Fruit fly (Drosophila melanogaster) whole organism, embryonic: Measurements from ENCODE around the gene CG6041.

Experiments
- ATbp ChIP-seq: fragments of 200-800 bp; sonication (Bioruptor generic); optimal IDR thresholded peaks from 2 replicates; lab custom pipeline; 2017; ENCODE audit warnings: missing biosample characterization, mild to moderate bottlenecking, missing genetic modification characterization, missing genetic modification reagents
- Atf-2 ChIP-seq: fragments of 200-800 bp; sonication (Bioruptor generic); optimal IDR thresholded peaks from 2 replicates; lab custom pipeline; 2016; ENCODE audit warnings: missing biosample characterization, missing genetic modification characterization
- B-H2 ChIP-seq: fragments of 200-800 bp; sonication (Bioruptor generic); optimal IDR thresholded peaks from 2 replicates; lab custom pipeline; 2018; ENCODE audit warnings: missing biosample characterization, mild to moderate bottlenecking, missing genetic modification characterization
- CG10209 ChIP-seq: fragments of 200-800 bp; sonication (Bioruptor generic); optimal IDR thresholded peaks from 3 replicates; lab custom pipeline; 2017; ENCODE audit warnings: missing biosample characterization, mild to moderate bottlenecking, missing genetic modification characterization, missing genetic modification reagents
- CG10366 ChIP-seq: fragments of 200-800 bp; sonication (Bioruptor generic); IDR thresholded peaks from 2 replicates; pipeline ENCODE4 v1.3.6; 2022; ENCODE audit warnings: missing biosample characterization, missing genetic modification characterization
- CG10462 ChIP-seq: fragments of 200-800 bp; sonication (Bioruptor generic); optimal IDR thresholded peaks from 2 replicates; lab custom pipeline; 2016; ENCODE audit warnings: missing biosample characterization, missing genetic modification characterization
- CG11456 ChIP-seq: fragments of 200-800 bp; sonication (Bioruptor generic); IDR thresholded peaks from 3 replicates; pipeline ENCODE4 v1.3.6; 2022; ENCODE audit warnings: missing biosample characterization, missing genetic modification characterization
- CG12299 ChIP-seq: fragments of 200-800 bp; sonication (Bioruptor generic); optimal IDR thresholded peaks from 2 replicates; lab custom pipeline; 2018; ENCODE audit warnings: missing biosample characterization, mild to moderate bottlenecking, missing genetic modification characterization
- CG12769 ChIP-seq: fragments of 200-800 bp; sonication (Bioruptor generic); optimal IDR thresholded peaks from 2 replicates; lab custom pipeline; 2019; ENCODE audit warnings: missing biosample characterization, mild to moderate bottlenecking, missing genetic modification characterization, moderate library complexity
- CG16863 ChIP-seq: fragments of 200-800 bp; sonication (Bioruptor generic); optimal IDR thresholded peaks from 3 replicates; lab custom pipeline; 2016; ENCODE audit warnings: missing biosample characterization, missing genetic modification characterization
- CG17328 ChIP-seq: fragments of 200-800 bp; sonication (Bioruptor generic); IDR thresholded peaks from 2 replicates; pipeline ENCODE4 v1.3.6; 2022; ENCODE audit warnings: missing biosample characterization, missing genetic modification characterization
- CG17802 ChIP-seq: fragments of 200-800 bp; sonication (Bioruptor generic); optimal IDR thresholded peaks from 2 replicates; lab custom pipeline; 2018; ENCODE audit warnings: missing biosample characterization, mild to moderate bottlenecking, missing genetic modification characterization, moderate library complexity
- CG18476 ChIP-seq: fragments of 200-800 bp; sonication (Bioruptor generic); optimal IDR thresholded peaks from 2 replicates; lab custom pipeline; 2016; ENCODE audit warnings: missing biosample characterization, mild to moderate bottlenecking, missing genetic modification characterization
- CG18619 ChIP-seq: fragments of 200-800 bp; sonication (Bioruptor generic); optimal IDR thresholded peaks from 3 replicates; lab custom pipeline; 2017; ENCODE audit warnings: missing biosample characterization, mild to moderate bottlenecking, missing genetic modification characterization
- CG2712 ChIP-seq: fragments of 200-800 bp; optimal IDR thresholded peaks from 3 replicates; lab custom pipeline; 2019; ENCODE audit warnings: missing biosample characterization, mild to moderate bottlenecking, missing genetic modification characterization, moderate library complexity
- CG30403 ChIP-seq: fragments of 200-800 bp; sonication (Bioruptor generic); optimal IDR thresholded peaks from 3 replicates; lab custom pipeline; 2016; ENCODE audit warnings: missing biosample characterization, missing genetic modification characterization
- CG4328 ChIP-seq: fragments of 200-800 bp; sonication (Bioruptor generic); optimal IDR thresholded peaks from 3 replicates; lab custom pipeline; 2017; ENCODE audit warnings: missing biosample characterization, missing genetic modification reagents, missing genetic modification characterization
- CG4854 ChIP-seq: fragments of 200-800 bp; sonication (Bioruptor generic); optimal IDR thresholded peaks from 2 replicates; lab custom pipeline; 2016; ENCODE audit warnings: missing biosample characterization, missing genetic modification characterization, inconsistent platforms
- CG6683 ChIP-seq: fragments of 200-800 bp; sonication (Bioruptor generic); optimal IDR thresholded peaks from 2 replicates; lab custom pipeline; 2017; ENCODE audit warnings: missing biosample characterization, mild to moderate bottlenecking, missing genetic modification characterization, missing genetic modification reagents
- CG7357 ChIP-seq: fragments of 200-800 bp; sonication (Bioruptor generic); IDR thresholded peaks from 3 replicates; pipeline ENCODE4 v1.3.6; 2022; ENCODE audit warnings: missing biosample characterization, missing genetic modification characterization
- CG9215 ChIP-seq: fragments of 200-800 bp; sonication (Bioruptor generic); IDR thresholded peaks from 2 replicates; pipeline ENCODE4 v1.3.6; 2022; ENCODE audit warnings: missing biosample characterization, missing genetic modification characterization
- CkIIα-i1 ChIP-seq: fragments of 200-800 bp; sonication (Bioruptor generic); IDR thresholded peaks from 2 replicates; pipeline ENCODE4 v1.3.6; 2022; ENCODE audit warnings: missing biosample characterization, missing genetic modification characterization
- D19A ChIP-seq: fragments of 200-800 bp; optimal IDR thresholded peaks from 3 replicates; lab custom pipeline; 2019; ENCODE audit warnings: missing biosample characterization, mild to moderate bottlenecking, missing genetic modification characterization, moderate library complexity
- Ets65A ChIP-seq: fragments of 200-800 bp; sonication (Bioruptor generic); peaks from one replicate; lab custom pipeline; 2016; ENCODE audit warnings: missing biosample characterization, missing genetic modification characterization
- Fer2 ChIP-seq: fragments of 200-800 bp; sonication (Bioruptor generic); optimal IDR thresholded peaks from 2 replicates; lab custom pipeline; 2018; ENCODE audit warnings: missing biosample characterization, mild to moderate bottlenecking, missing genetic modification characterization, moderate library complexity
- HmgZ ChIP-seq: fragments of 200-800 bp; sonication (Bioruptor generic); optimal IDR thresholded peaks from 2 replicates; lab custom pipeline; 2018; ENCODE audit warnings: missing biosample characterization, mild to moderate bottlenecking, missing genetic modification characterization
- Mrtf ChIP-seq: fragments of 200-800 bp; sonication (Bioruptor generic); IDR thresholded peaks from 3 replicates; pipeline ENCODE4 v1.3.6; 2022; ENCODE audit warnings: missing biosample characterization, missing genetic modification characterization
- Oaz ChIP-seq: fragments of 200-800 bp; sonication (Bioruptor generic); IDR thresholded peaks from 2 replicates; pipeline ENCODE4 v1.3.6; 2022; ENCODE audit warnings: missing biosample characterization, missing genetic modification characterization
- PHDP ChIP-seq: fragments of 200-800 bp; sonication (Bioruptor generic); optimal IDR thresholded peaks from 3 replicates; lab custom pipeline; 2018; ENCODE audit warnings: missing biosample characterization, mild to moderate bottlenecking, missing genetic modification characterization, moderate library complexity
- Rx ChIP-seq: fragments of 200-800 bp; sonication (Bioruptor generic); IDR thresholded peaks from 2 replicates; pipeline ENCODE4 v1.3.6; 2022; ENCODE audit warnings: missing biosample characterization, missing genetic modification characterization
- Scr ChIP-seq: fragments of 200-800 bp; sonication (Bioruptor generic); IDR thresholded peaks from 2 replicates; pipeline ENCODE4 v1.3.6; 2022; ENCODE audit warnings: missing biosample characterization, missing genetic modification characterization; ENCODE audit not compliant: partially characterized antibody
- Sox102F ChIP-seq: fragments of 200-800 bp; sonication (Bioruptor generic); optimal IDR thresholded peaks from 2 replicates; lab custom pipeline; 2018; ENCODE audit warnings: missing biosample characterization, mild to moderate bottlenecking, missing genetic modification characterization, moderate library complexity
- cad ChIP-seq: fragments of >200 bp; optimal IDR thresholded peaks from 2 replicates; lab custom pipeline; 2017; ENCODE audit warnings: missing biosample characterization, missing genetic modification characterization
- dan ChIP-seq: fragments of 200-800 bp; sonication (Bioruptor generic); IDR thresholded peaks from 2 replicates; pipeline ENCODE4 v1.3.6; 2022; ENCODE audit warnings: missing biosample characterization, missing genetic modification characterization
- ems ChIP-seq: fragments of 200-800 bp; sonication (Bioruptor generic); optimal IDR thresholded peaks from 3 replicates; lab custom pipeline; 2016; ENCODE audit warnings: missing biosample characterization, missing genetic modification characterization
- esg ChIP-seq: fragments of 200-800 bp; sonication (Bioruptor generic); conservative IDR thresholded peaks from 2 replicates; pipeline ENCODE4 v1.3.6; 2022; ENCODE audit warnings: missing biosample characterization, missing genetic modification characterization
- fd102C ChIP-seq: fragments of 200-800 bp; sonication (Bioruptor generic); optimal IDR thresholded peaks from 2 replicates; lab custom pipeline; 2018; ENCODE audit warnings: missing biosample characterization, mild to moderate bottlenecking, missing genetic modification characterization, moderate library complexity
- gem ChIP-seq: fragments of 200-800 bp; sonication (Bioruptor generic); optimal IDR thresholded peaks from 2 replicates; lab custom pipeline; 2019; ENCODE audit warnings: missing biosample characterization, mild to moderate bottlenecking, missing genetic modification characterization, moderate library complexity
- gro ChIP-seq: fragments of 200-800 bp; sonication (Bioruptor generic); optimal IDR thresholded peaks from 2 replicates; lab custom pipeline; 2016; ENCODE audit warnings: missing biosample characterization, missing genetic modification characterization
- gsb-n ChIP-seq: fragments of 200-800 bp; sonication (Bioruptor generic); optimal IDR thresholded peaks from 3 replicates; lab custom pipeline; 2018; ENCODE audit warnings: missing biosample characterization, mild to moderate bottlenecking, missing genetic modification characterization
- jing ChIP-seq: fragments of 200-800 bp; sonication (Bioruptor generic); optimal IDR thresholded peaks from 2 replicates; lab custom pipeline; 2018; ENCODE audit warnings: missing biosample characterization, mild to moderate bottlenecking, missing genetic modification characterization
- jumu ChIP-seq: fragments of 200-800 bp; sonication (Bioruptor generic); optimal IDR thresholded peaks from 3 replicates; lab custom pipeline; 2016; ENCODE audit warnings: missing biosample characterization, missing genetic modification characterization
- ken ChIP-seq: fragments of 200-800 bp; sonication (Bioruptor generic); IDR thresholded peaks from 3 replicates; pipeline ENCODE4 v1.3.6; 2022; ENCODE audit warnings: missing biosample characterization, missing genetic modification characterization
- lilli ChIP-seq: fragments of 200-800 bp; sonication (Bioruptor generic); optimal IDR thresholded peaks from 3 replicates; lab custom pipeline; 2016; ENCODE audit warnings: missing biosample characterization, missing genetic modification characterization
- nerfin-1 ChIP-seq: fragments of 200-800 bp; sonication (Bioruptor generic); optimal IDR thresholded peaks from 3 replicates; lab custom pipeline; 2019; ENCODE audit warnings: missing biosample characterization, mild to moderate bottlenecking, missing genetic modification characterization, moderate library complexity
- pan ChIP-seq, 4 experiments: fragments of >200 bp in 3 of 4; fragments of 200-800 bp in 1 of 4; sonication (Bioruptor generic) in 1 of 4; optimal IDR thresholded peaks in 3 of 4; IDR thresholded peaks in 1 of 4; 2 replicates each; pipeline versions ENCODE4 v1.3.6 to Lab custom; 2017 to 2022; ENCODE audit warnings: missing biosample characterization in 2 of 4, missing genetic modification characterization in 2 of 4, mixed read lengths in 1 of 4
- phol ChIP-seq: fragments of 200-800 bp; sonication (Bioruptor generic); optimal IDR thresholded peaks from 3 replicates; lab custom pipeline; 2018; ENCODE audit warnings: missing biosample characterization, mild to moderate bottlenecking, missing genetic modification characterization, moderate library complexity
- seq ChIP-seq: fragments of 200-800 bp; sonication (Bioruptor generic); IDR thresholded peaks from 2 replicates; pipeline ENCODE4 v1.3.6; 2022; ENCODE audit warnings: missing biosample characterization, missing genetic modification characterization
- tll ChIP-seq, 2 experiments: fragments of 200-800 bp in 1 of 2; fragments of >200 bp in 1 of 2; sonication (Bioruptor generic) in 1 of 2; optimal IDR thresholded peaks; 2 replicates each; lab custom pipeline; 2017 to 2019; ENCODE audit warnings: missing biosample characterization in 2 of 2, missing genetic modification characterization in 2 of 2, mild to moderate bottlenecking in 1 of 2, moderate library complexity in 1 of 2
- zf30C ChIP-seq: fragments of 200-800 bp; sonication (Bioruptor generic); optimal IDR thresholded peaks from 3 replicates; lab custom pipeline; 2018; ENCODE audit warnings: missing biosample characterization, mild to moderate bottlenecking, missing genetic modification characterization

The CG6041 gene

DNA sequence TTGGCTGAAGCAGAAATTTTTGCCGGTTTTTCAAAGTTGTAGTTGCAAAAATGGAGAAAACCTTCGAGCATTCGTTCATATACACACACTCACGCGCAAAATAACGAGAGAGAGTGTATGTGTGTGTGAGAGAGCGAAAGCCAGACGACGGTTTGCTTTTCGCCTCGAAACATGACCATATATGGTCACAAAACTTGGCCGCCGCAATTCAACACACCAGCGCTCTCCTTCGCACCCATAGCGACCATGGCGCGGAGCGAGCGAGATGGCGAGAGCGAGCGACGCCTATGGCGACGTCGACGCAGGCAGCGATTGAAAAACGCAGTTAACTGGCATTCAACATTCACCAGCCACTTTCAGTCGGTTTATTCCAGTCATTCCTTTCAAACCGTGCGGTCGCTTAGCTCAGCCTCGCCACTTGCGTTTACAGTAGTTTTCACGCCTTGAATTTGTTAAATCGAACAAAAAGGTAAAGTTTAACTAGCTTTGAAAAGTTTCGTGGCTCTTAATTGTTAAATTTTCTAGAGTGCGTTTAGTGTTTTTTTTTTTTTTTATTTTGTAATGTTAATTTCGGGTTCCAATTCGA lies 46.2 kb upstream of the CG6041 start (continued):
- TF ChIP-seq Scr (peak; percentile 46; the same call in 1 of the 2 replicates), gro (GFP tag; lab: Kevin White, UChicago) (peak; percentile 7), CG9215 (GFP tag; lab: Robert Waterston, UW) (peak; percentile 34; the same call in 1 of the 2 replicates), Rx (GFP tag; lab: Robert Waterston, UW) (no peak), phol (tag; lab: Kevin White, UChicago) (peak; percentile 62), Atf-2 (GFP tag; lab: Kevin White, UChicago) (no peak), jing (GFP tag; lab: Kevin White, UChicago) (no peak), CG10209 (GFP tag; lab: Kevin White, UChicago) (peak; percentile 33), nerfin-1 (tag; lab: Kevin White, UChicago) (peak; percentile 29), ken (GFP tag; lab: Robert Waterston, UW) (no peak), Fer2 (tag; lab: Kevin White, UChicago) (no peak), jumu (peak; percentile 15), CG4328 (GFP tag; lab: Kevin White, UChicago) (no peak), ATbp (GFP tag; lab: Kevin White, UChicago) (no peak), cad (GFP tag; lab: Kevin White, UChicago) (no peak), CG7357 (no peak), PHDP (tag; lab: Kevin White, UChicago) (peak; percentile 15), CG30403 (no peak), CG18476 (GFP tag; lab: Kevin White, UChicago) (peak; percentile 51), gsb-n (tag; lab: Kevin White, UChicago) (peak; percentile 47), fd102C (GFP tag; lab: Kevin White, UChicago) (no peak), CG2712 (tag; lab: Kevin White, UChicago) (peak; percentile 4), Sox102F (no peak), CG11456 (GFP tag; lab: Robert Waterston, UW) (peak; percentile 68; the same call in 1 of the 3 replicates), CG17328 (no peak), lilli (GFP tag; lab: Kevin White, UChicago) (peak; percentile 78), D19A (tag; lab: Kevin White, UChicago) (peak; percentile 17), HmgZ (tag; lab: Kevin White, UChicago) (peak; percentile 23), CG18619 (no peak), CG16863 (GFP tag; lab: Kevin White, UChicago) (no peak), CG10462 (GFP tag; lab: Kevin White, UChicago) (no peak), zf30C (peak; percentile 44), dan (GFP tag; lab: Robert Waterston, UW) (no peak), esg (GFP tag; lab: Robert Waterston, UW) (no peak), gem (peak; percentile 36), CkIIα-i1 (GFP tag; lab: Robert Waterston, UW) (no peak), CG4854 (GFP tag; lab: Kevin White, UChicago) (no peak), Oaz (GFP tag; lab: Robert Waterston, UW) (no peak), ems (GFP tag; lab: Kevin White, UChicago) (no peak), CG12769 (tag; lab: Kevin White, UChicago) (peak; percentile 65), seq (peak; percentile 31; the same call in 1 of the 2 replicates), CG10366 (GFP tag; lab: Robert Waterston, UW) (no peak), B-H2 (GFP tag; lab: Kevin White, UChicago) (peak; percentile 34), CG12299 (tag; lab: Kevin White, UChicago) (no peak), tll (GFP tag; optimal IDR thresholded peaks at IDR 0.05; lab: Kevin White, UChicago) (peak in 1 of 2 experiments; percentile 6), pan (optimal IDR thresholded peaks at IDR 0.05; lab: Kevin White, UChicago) (no peak), pan (GFP tag; optimal IDR thresholded peaks at IDR 0.05 in 1 of 2, IDR thresholded peaks at IDR 0.05 in 1 of 2) (peak in 1 of 2 experiments; percentile 43), CG6683 (no peak), Mrtf (GFP tag; lab: Robert Waterston, UW) (peak; percentile 57; the same call in 1 of the 3 replicates), CG17802 (tag; lab: Kevin White, UChicago) (no peak), Ets65A (GFP tag; lab: Kevin White, UChicago) (no peak)
